Fruit fly (Drosophila melanogaster) whole organism, prepupa: Measurements from ENCODE around the gene waw.

ENCODE experiments used
- Blimp-1 ChIP-seq: fragments of 200-800 bp; sonication (Bioruptor generic); optimal IDR thresholded peaks from 3 replicates; lab custom pipeline; 2017; ENCODE audit warnings: missing biosample characterization, missing genetic modification characterization, mild to moderate bottlenecking, moderate library complexity, missing genetic modification reagents
- CG10631 ChIP-seq: fragments of 200-800 bp; sonication (Bioruptor generic); optimal IDR thresholded peaks from 2 replicates; lab custom pipeline; 2016; ENCODE audit warnings: missing biosample characterization, missing genetic modification characterization
- CG10669 ChIP-seq: fragments of 200-800 bp; sonication (Bioruptor generic); optimal IDR thresholded peaks from 3 replicates; lab custom pipeline; 2018; ENCODE audit warnings: missing biosample characterization, mild to moderate bottlenecking, missing genetic modification characterization, moderate library complexity
- CG11294 ChIP-seq: fragments of 200-800 bp; sonication (Bioruptor generic); IDR thresholded peaks from 2 replicates; pipeline ENCODE4 v1.3.6; 2022; ENCODE audit warnings: missing biosample characterization, missing genetic modification characterization
- CG15336 ChIP-seq: fragments of 200-800 bp; sonication (Bioruptor generic); IDR thresholded peaks from 2 replicates; pipeline ENCODE4 v1.3.6; 2022; ENCODE audit warnings: missing biosample characterization, missing genetic modification characterization
- CG1621 ChIP-seq: fragments of 200-800 bp; sonication (Bioruptor generic); optimal IDR thresholded peaks from 3 replicates; lab custom pipeline; 2018; ENCODE audit warnings: missing biosample characterization, mild to moderate bottlenecking, missing genetic modification characterization
- CG16779 ChIP-seq: fragments of 200-800 bp; sonication (Bioruptor generic); optimal IDR thresholded peaks from 3 replicates; lab custom pipeline; 2017; ENCODE audit warnings: missing biosample characterization, mild to moderate bottlenecking, missing genetic modification characterization
- CG31627 ChIP-seq: fragments of 200-800 bp; sonication (Bioruptor generic); optimal IDR thresholded peaks from 3 replicates; lab custom pipeline; 2016; ENCODE audit warnings: missing biosample characterization, missing genetic modification characterization
- CG32006 ChIP-seq: fragments of 200-800 bp; sonication (Bioruptor generic); optimal IDR thresholded peaks from 3 replicates; lab custom pipeline; 2017; ENCODE audit warnings: missing biosample characterization, mild to moderate bottlenecking, missing genetic modification characterization
- CG34406 ChIP-seq: fragments of 200-800 bp; sonication (Bioruptor generic); optimal IDR thresholded peaks from 3 replicates; lab custom pipeline; 2016; ENCODE audit warnings: missing biosample characterization, missing genetic modification characterization
- CG3919 ChIP-seq: fragments of 200-800 bp; sonication (Bioruptor generic); optimal IDR thresholded peaks from 3 replicates; lab custom pipeline; 2016; ENCODE audit warnings: missing biosample characterization, missing genetic modification characterization
- CG6163 ChIP-seq: fragments of 200-800 bp; sonication (Bioruptor generic); IDR thresholded peaks from 3 replicates; pipeline ENCODE4 v1.3.6; 2022; ENCODE audit warnings: missing biosample characterization, missing genetic modification characterization
- CG6276 ChIP-seq: fragments of 200-800 bp; sonication (Bioruptor generic); optimal IDR thresholded peaks from 2 replicates; lab custom pipeline; 2017; ENCODE audit warnings: missing biosample characterization, mild to moderate bottlenecking, missing genetic modification characterization
- CG6792 ChIP-seq: fragments of 200-800 bp; sonication (Bioruptor generic); optimal IDR thresholded peaks from 3 replicates; lab custom pipeline; 2016; ENCODE audit warnings: missing biosample characterization, missing genetic modification characterization
- CG6808 ChIP-seq: fragments of 200-800 bp; sonication (Bioruptor generic); optimal IDR thresholded peaks from 3 replicates; lab custom pipeline; 2017; ENCODE audit warnings: missing biosample characterization, missing genetic modification characterization, mild to moderate bottlenecking, moderate library complexity, missing genetic modification reagents
- CG7368 ChIP-seq: fragments of 200-800 bp; sonication (Bioruptor generic); optimal IDR thresholded peaks from 3 replicates; lab custom pipeline; 2016; ENCODE audit warnings: missing biosample characterization, missing genetic modification characterization
- CG8119 ChIP-seq: fragments of 200-800 bp; sonication (Bioruptor generic); IDR thresholded peaks from 3 replicates; pipeline ENCODE4 v1.3.6; 2022; ENCODE audit warnings: missing biosample characterization, missing genetic modification characterization
- CG8319 ChIP-seq: fragments of 200-800 bp; sonication (Bioruptor generic); optimal IDR thresholded peaks from 3 replicates; lab custom pipeline; 2016; ENCODE audit warnings: missing biosample characterization, missing genetic modification characterization
- CG8632 ChIP-seq: fragments of 200-800 bp; sonication (Bioruptor generic); optimal IDR thresholded peaks from 3 replicates; lab custom pipeline; 2016; ENCODE audit warnings: missing biosample characterization, missing genetic modification characterization
- CG9139 ChIP-seq: fragments of 200-800 bp; sonication (Bioruptor generic); optimal IDR thresholded peaks from 3 replicates; lab custom pipeline; 2017; ENCODE audit warnings: missing biosample characterization, mild to moderate bottlenecking, missing genetic modification characterization
- Eip75B ChIP-seq: fragments of 200-800 bp; sonication (Bioruptor generic); optimal IDR thresholded peaks from 3 replicates; lab custom pipeline; 2016; ENCODE audit warnings: missing biosample characterization, missing genetic modification characterization
- Eip93F ChIP-seq: fragments of 200-800 bp; sonication (Bioruptor generic); optimal IDR thresholded peaks from 2 replicates; lab custom pipeline; 2016; ENCODE audit warnings: missing biosample characterization, mild to moderate bottlenecking, missing genetic modification characterization
- Ets21C ChIP-seq: fragments of 200-800 bp; sonication (Bioruptor generic); optimal IDR thresholded peaks from 3 replicates; lab custom pipeline; 2016; ENCODE audit warnings: missing biosample characterization, missing genetic modification characterization
- Gug ChIP-seq: fragments of 200-800 bp; sonication (Bioruptor generic); IDR thresholded peaks from 2 replicates; pipeline ENCODE4 v1.3.6; 2022; ENCODE audit warnings: missing biosample characterization, missing genetic modification characterization
- Hr4 ChIP-seq: fragments of 200-800 bp; sonication (Bioruptor generic); optimal IDR thresholded peaks from 3 replicates; lab custom pipeline; 2016; ENCODE audit warnings: missing biosample characterization, missing genetic modification characterization
- Met ChIP-seq: fragments of 200-800 bp; sonication (Bioruptor generic); optimal IDR thresholded peaks from 3 replicates; lab custom pipeline; 2016; ENCODE audit warnings: missing biosample characterization, missing genetic modification characterization
- OdsH ChIP-seq: fragments of 200-800 bp; sonication (Bioruptor generic); optimal IDR thresholded peaks from 3 replicates; lab custom pipeline; 2016; ENCODE audit warnings: missing biosample characterization, missing genetic modification characterization
- Smox ChIP-seq: fragments of 200-800 bp; sonication (Bioruptor generic); optimal IDR thresholded peaks from 3 replicates; lab custom pipeline; 2016; ENCODE audit warnings: missing biosample characterization, missing genetic modification characterization
- Sox102F ChIP-seq: fragments of 200-800 bp; sonication (Bioruptor generic); optimal IDR thresholded peaks from 2 replicates; lab custom pipeline; 2016; ENCODE audit warnings: missing biosample characterization, mild to moderate bottlenecking, missing genetic modification characterization
- Sox14 ChIP-seq: fragments of 200-800 bp; sonication (Bioruptor generic); optimal IDR thresholded peaks from 3 replicates; lab custom pipeline; 2016; ENCODE audit warnings: missing biosample characterization, missing genetic modification characterization
- achi ChIP-seq: fragments of 200-800 bp; sonication (Bioruptor generic); optimal IDR thresholded peaks from 3 replicates; lab custom pipeline; 2016; ENCODE audit warnings: missing biosample characterization, missing genetic modification characterization
- acj6 ChIP-seq: fragments of 200-800 bp; sonication (Bioruptor generic); optimal IDR thresholded peaks from 3 replicates; lab custom pipeline; 2016; ENCODE audit warnings: missing biosample characterization, missing genetic modification characterization
- cyc ChIP-seq: fragments of 200-800 bp; sonication (Bioruptor generic); optimal IDR thresholded peaks from 3 replicates; lab custom pipeline; 2016; ENCODE audit warnings: missing biosample characterization, missing genetic modification characterization
- dac ChIP-seq: fragments of 200-800 bp; sonication (Bioruptor generic); optimal IDR thresholded peaks from 2 replicates; lab custom pipeline; 2017; ENCODE audit warnings: missing biosample characterization, mild to moderate bottlenecking, missing genetic modification characterization
- dsx ChIP-seq: fragments of 200-800 bp; optimal IDR thresholded peaks from 3 replicates; lab custom pipeline; 2019; ENCODE audit warnings: missing biosample characterization, mild to moderate bottlenecking, missing genetic modification characterization, moderate library complexity; ENCODE audit not compliant: poor library complexity, severe bottlenecking
- eg ChIP-seq: fragments of 200-800 bp; sonication (Bioruptor generic); IDR thresholded peaks from 3 replicates; pipeline ENCODE4 v1.3.6; 2022; ENCODE audit warnings: missing biosample characterization, missing genetic modification characterization
- esn ChIP-seq: fragments of 200-800 bp; sonication (Bioruptor generic); optimal IDR thresholded peaks from 2 replicates; lab custom pipeline; 2016; ENCODE audit warnings: missing biosample characterization, mild to moderate bottlenecking, missing genetic modification characterization, moderate library complexity
- fd59A ChIP-seq: fragments of 200-800 bp; sonication (Bioruptor generic); optimal IDR thresholded peaks from 2 replicates; lab custom pipeline; 2017; ENCODE audit warnings: missing biosample characterization, mild to moderate bottlenecking, missing genetic modification characterization, missing genetic modification reagents
- fd85E ChIP-seq: fragments of 200-800 bp; sonication (Bioruptor generic); optimal IDR thresholded peaks from 3 replicates; lab custom pipeline; 2016; ENCODE audit warnings: missing biosample characterization, missing genetic modification characterization
- fkh ChIP-seq: fragments of 200-800 bp; sonication (Bioruptor generic); optimal IDR thresholded peaks from 3 replicates; lab custom pipeline; 2017; ENCODE audit warnings: missing biosample characterization, mild to moderate bottlenecking, missing genetic modification characterization, moderate library complexity
- net ChIP-seq: fragments of 200-800 bp; sonication (Bioruptor generic); optimal IDR thresholded peaks from 3 replicates; lab custom pipeline; 2016; ENCODE audit warnings: missing biosample characterization, missing genetic modification characterization
- pdm3 ChIP-seq: fragments of 200-800 bp; sonication (Bioruptor generic); optimal IDR thresholded peaks from 3 replicates; lab custom pipeline; 2016; ENCODE audit warnings: missing biosample characterization, missing genetic modification characterization
- salr ChIP-seq, 2 experiments: fragments of 200-800 bp; sonication (Bioruptor generic); optimal IDR thresholded peaks; 3 replicates each; lab custom pipeline; 2016 to 2018; ENCODE audit warnings: missing biosample characterization in 2 of 2, missing genetic modification characterization in 2 of 2, mild to moderate bottlenecking in 1 of 2
- spab ChIP-seq: fragments of 200-800 bp; sonication (Bioruptor generic); optimal IDR thresholded peaks from 2 replicates; lab custom pipeline; 2017; ENCODE audit warnings: missing biosample characterization, mild to moderate bottlenecking, missing genetic modification characterization, missing genetic modification reagents
- ss ChIP-seq, 2 experiments: fragments of 200-800 bp; sonication (Bioruptor generic); optimal IDR thresholded peaks; 2 replicates in 1 of 2; 3 replicates in 1 of 2; lab custom pipeline; 2017 to 2018; ENCODE audit warnings: mild to moderate bottlenecking in 2 of 2, missing biosample characterization in 2 of 2, missing genetic modification characterization in 2 of 2, moderate library complexity in 1 of 2
- topi ChIP-seq: fragments of 200-800 bp; sonication (Bioruptor generic); optimal IDR thresholded peaks from 3 replicates; lab custom pipeline; 2016; ENCODE audit warnings: missing biosample characterization, missing genetic modification characterization
- vri ChIP-seq: fragments of 200-800 bp; sonication (Bioruptor generic); optimal IDR thresholded peaks from 3 replicates; lab custom pipeline; 2016; ENCODE audit warnings: missing biosample characterization, mild to moderate bottlenecking, missing genetic modification characterization

waw gene

dm6 chrX:21373659-21374426, 11.0 kb downstream of the waw start, which contains the start of gene slgA (continued):
- TF ChIP-seq CG6792 (GFP tag; lab: Kevin White, UChicago) (no peak), OdsH (GFP tag; lab: Kevin White, UChicago) (no peak), spab (GFP tag; lab: Kevin White, UChicago) (no peak), Met (peak; percentile 29), Blimp-1 (GFP tag; lab: Kevin White, UChicago) (no peak), salr (GFP tag; optimal IDR thresholded peaks at IDR 0.05; lab: Kevin White, UChicago) (no peak), CG7368 (GFP tag; lab: Kevin White, UChicago) (peak; percentile 33), CG10669 (peak; percentile 4)

- no peak for TF ChIP-seq CG11294 (GFP tag; lab: Robert Waterston, UW)
- TF ChIP-seq CG3919 (GFP tag; lab: Kevin White, UChicago): peak; percentile 66
- no peak for TF ChIP-seq fkh
- TF ChIP-seq cyc (GFP tag; lab: Kevin White, UChicago): peak; percentile 11
- TF ChIP-seq Hr4: peak; percentile 30
- no peak for TF ChIP-seq Sox14 (GFP tag; lab: Kevin White, UChicago)
- TF ChIP-seq Smox (GFP tag; lab: Kevin White, UChicago): peak; percentile 9
- TF ChIP-seq acj6 (GFP tag; lab: Kevin White, UChicago): peak; percentile 58
- TF ChIP-seq CG8119 (GFP tag; lab: Robert Waterston, UW): peak; percentile 74
- peak; percentile 8 for TF ChIP-seq spab (GFP tag; lab: Kevin White, UChicago)
- TF ChIP-seq CG8632: peak; percentile 74
- peak; percentile 50 for TF ChIP-seq CG10669
- no peak for TF ChIP-seq CG31627 (GFP tag; lab: Kevin White, UChicago)
- peak; percentile 63 for TF ChIP-seq net (GFP tag; lab: Kevin White, UChicago)
- no peak for TF ChIP-seq fd59A (GFP tag; lab: Kevin White, UChicago)
- peak; percentile 15 for TF ChIP-seq CG16779 (tag; lab: Kevin White, UChicago)
- no peak for TF ChIP-seq fd85E (GFP tag; lab: Kevin White, UChicago)
- peak; percentile 63 for TF ChIP-seq CG10631 (GFP tag; lab: Kevin White, UChicago)
- TF ChIP-seq esn (GFP tag; lab: Kevin White, UChicago): peak; percentile 54
- no peak for TF ChIP-seq Ets21C (GFP tag; lab: Kevin White, UChicago)
- peak; percentile 73 for TF ChIP-seq achi (GFP tag; lab: Kevin White, UChicago)
- TF ChIP-seq Eip75B (GFP tag; lab: Kevin White, UChicago): no peak
- TF ChIP-seq CG9139 (GFP tag; lab: Kevin White, UChicago): no peak
- TF ChIP-seq CG1621 (tag; lab: Kevin White, UChicago): no peak
- peak in 1 of 2 experiments; percentile 36 for TF ChIP-seq ss (GFP tag; optimal IDR thresholded peaks at IDR 0.05; lab: Kevin White, UChicago)
- TF ChIP-seq dac: peak; percentile 37
- TF ChIP-seq OdsH (GFP tag; lab: Kevin White, UChicago): peak; percentile 60
- TF ChIP-seq Eip93F (GFP tag; lab: Kevin White, UChicago): peak; percentile 1
- TF ChIP-seq CG15336: peak; percentile 76
- peak; percentile 28 for TF ChIP-seq pdm3
- peak; percentile 78 for TF ChIP-seq CG32006 (GFP tag; lab: Kevin White, UChicago)
- TF ChIP-seq Gug (GFP tag; lab: Robert Waterston, UW): no peak
- peak; percentile 78 for TF ChIP-seq vri (GFP tag; lab: Kevin White, UChicago)
- peak; percentile 65; the same call in 2 of the 3 replicates for TF ChIP-seq eg (GFP tag; lab: Robert Waterston, UW)
- peak; percentile 37 for TF ChIP-seq Sox102F (GFP tag; lab: Kevin White, UChicago)
- TF ChIP-seq CG8319 (GFP tag; lab: Kevin White, UChicago): peak; percentile 36
- TF ChIP-seq CG34406 (GFP tag; lab: Kevin White, UChicago): peak; percentile 63
- peak in 1 of 2 experiments; percentile 39 for TF ChIP-seq salr (GFP tag; optimal IDR thresholded peaks at IDR 0.05; lab: Kevin White, UChicago)
- peak; percentile 46 for TF ChIP-seq CG7368 (GFP tag; lab: Kevin White, UChicago)
- peak; percentile 17 for TF ChIP-seq topi (GFP tag; lab: Kevin White, UChicago)
- peak; percentile 35 for TF ChIP-seq dsx
- peak; percentile 41 for TF ChIP-seq Met
- peak; percentile 65 for TF ChIP-seq CG6276
- peak; percentile 48; the same call in 2 of the 3 replicates for TF ChIP-seq CG6163 (GFP tag; lab: Robert Waterston, UW)
- TF ChIP-seq CG6808: peak; percentile 28
Measured at dm6 chrX:21375595-21376047, 12.8 kb downstream of the waw start.
